Worm (Caenorhabditis elegans): ENCODE data around the gene Y49F6B.12.

Gene Y49F6B.12

DNA sequence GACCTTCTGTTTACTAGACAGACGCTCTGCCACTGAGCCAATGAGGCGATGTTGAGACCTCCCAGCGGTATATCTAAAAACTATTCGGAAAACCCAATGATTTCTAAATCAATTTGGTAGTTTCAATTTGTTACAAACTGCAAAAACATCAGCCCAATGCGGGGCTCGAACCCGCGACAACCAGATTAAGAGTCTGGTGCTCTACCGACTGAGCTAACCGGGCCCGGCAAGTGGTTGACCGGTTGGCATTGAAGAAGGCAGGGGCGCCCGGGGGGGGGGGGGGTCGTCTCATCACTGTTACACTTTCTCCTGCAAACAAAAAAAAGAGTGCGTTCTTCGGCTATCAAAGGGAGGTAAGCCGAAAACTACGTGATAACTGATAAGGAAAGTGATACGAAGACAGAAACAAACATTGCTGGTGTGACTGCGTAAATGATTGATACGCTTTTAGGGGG is 32.9 kb downstream of the Y49F6B.12 start (continued):
- TF ChIP-seq lsy-2 (tag; optimal IDR thresholded peaks at IDR 0.05) (peak in 1 of 2 experiments; percentile 63), ceh-82 (tag; optimal IDR thresholded peaks at IDR 0.05) (no peak), aha-1 (tag) (peak; percentile 71), skn-1 (tag; optimal IDR thresholded peaks at IDR 0.05) (no peak), nhr-28 (tag; optimal IDR thresholded peaks at IDR 0.05) (peak; percentile 68), daf-12 (tag; optimal IDR thresholded peaks at IDR 0.05) (no peak), dpl-1 (GFP tag; optimal IDR thresholded peaks at IDR 0.05) (no peak), mep-1 (tag; optimal IDR thresholded peaks at IDR 0.05) (peak; percentile 56), hlh-11 (tag; optimal IDR thresholded peaks at IDR 0.05) (peak; percentile 81), tra-1 (GFP tag; IDR thresholded peaks at IDR 0.05) (peak; percentile 90), set-16 (GFP tag; IDR thresholded peaks at IDR 0.05) (peak; percentile 95), ceh-62 (tag; optimal IDR thresholded peaks at IDR 0.05) (no peak), rbr-2 (tag; optimal IDR thresholded peaks at IDR 0.05) (peak; percentile 48), snpc-1.2 (GFP tag; IDR thresholded peaks at IDR 0.05) (peak; percentile 80; the same call in 1 of the 2 replicates), F26F4.8 (GFP tag; conservative IDR thresholded peaks at IDR 0.05) (peak; percentile 81), madf-9 (GFP tag; conservative IDR thresholded peaks at IDR 0.05) (peak; percentile 26; the same call in 1 of the 2 replicates), nhr-76 (tag; optimal IDR thresholded peaks at IDR 0.05) (no peak), mxl-2 (GFP tag; conservative IDR thresholded peaks at IDR 0.05) (no peak), unc-130 (GFP tag; optimal IDR thresholded peaks at IDR 0.05) (peak; percentile 60), php-3 (GFP tag; IDR thresholded peaks at IDR 0.05) (peak; percentile 77), daf-19 (GFP tag; conservative IDR thresholded peaks at IDR 0.05) (no peak; the same call in 1 of the 2 replicates), nhr-102 (tag; optimal IDR thresholded peaks at IDR 0.05) (peak; percentile 50), jun-1 (tag; optimal IDR thresholded peaks at IDR 0.05) (no peak), Y75B8A.6 (GFP tag; IDR thresholded peaks at IDR 0.05) (no peak; the same call in 1 of the 2 replicates), mdl-1 (tag; optimal IDR thresholded peaks at IDR 0.05) (no peak), dmd-8 (GFP tag; IDR thresholded peaks at IDR 0.05) (peak; percentile 91), ceh-28 (tag; optimal IDR thresholded peaks at IDR 0.05) (no peak), lin-29 (GFP tag; IDR thresholded peaks at IDR 0.05) (no peak), nhr-77 (tag; optimal IDR thresholded peaks at IDR 0.05) (no peak), lin-15B (tag; optimal IDR thresholded peaks at IDR 0.05) (no peak), Y48G9A.11 (GFP tag; IDR thresholded peaks at IDR 0.05) (peak; percentile 84), vab-7 (GFP tag; IDR thresholded peaks at IDR 0.05) (peak; percentile 84), dmd-9 (GFP tag; IDR thresholded peaks at IDR 0.05) (peak; percentile 78), T26A8.4 (GFP tag; IDR thresholded peaks at IDR 0.05) (peak; percentile 74), nhr-42 (GFP tag; IDR thresholded peaks at IDR 0.05) (no peak), aly-2 (tag; optimal IDR thresholded peaks at IDR 0.05) (no peak), daf-16 (GFP tag; optimal IDR thresholded peaks at IDR 0.05) (peak; percentile 63 to 90), daf-16 (tag; optimal IDR thresholded peaks at IDR 0.05) (peak; percentile 76), R02D3.7 (tag; optimal IDR thresholded peaks at IDR 0.05) (no peak), fkh-10 (GFP tag; optimal IDR thresholded peaks at IDR 0.05) (no peak), unc-39 (tag; optimal IDR thresholded peaks at IDR 0.05) (no peak), tag-97 (GFP tag; IDR thresholded peaks at IDR 0.05) (no peak), lin-39 (tag; optimal IDR thresholded peaks at IDR 0.05) (no peak), daf-8 (GFP tag; IDR thresholded peaks at IDR 0.05) (no peak), pha-4 (GFP tag; IDR thresholded peaks at IDR 0.05) (peak; percentile 85), pha-4 (tag; optimal IDR thresholded peaks at IDR 0.05) (no peak), hlh-30 (tag; optimal IDR thresholded peaks at IDR 0.05; ENCODE audit: insufficient read depth) (peak; percentile 30), ceh-32 (tag; optimal IDR thresholded peaks at IDR 0.05; ENCODE audit: poor library complexity) (no peak), unc-62 (GFP tag; optimal IDR thresholded peaks at IDR 0.05 in 1 of 2) (no peak), unc-62 (tag; optimal IDR thresholded peaks at IDR 0.05) (no peak), lin-1 (GFP tag; IDR thresholded peaks at IDR 0.05) (0 out of 2 replicates have a peak, but pooled peaks have one; percentile 65), lin-13 (GFP tag; optimal IDR thresholded peaks at IDR 0.05) (peak; percentile 58), egl-27 (tag; optimal IDR thresholded peaks at IDR 0.05) (no peak)

All from whole organism, L4 larva.